Fruit fly (Drosophila melanogaster): ENCODE data around the gene CG12259.

Gene CG12259

DNA sequence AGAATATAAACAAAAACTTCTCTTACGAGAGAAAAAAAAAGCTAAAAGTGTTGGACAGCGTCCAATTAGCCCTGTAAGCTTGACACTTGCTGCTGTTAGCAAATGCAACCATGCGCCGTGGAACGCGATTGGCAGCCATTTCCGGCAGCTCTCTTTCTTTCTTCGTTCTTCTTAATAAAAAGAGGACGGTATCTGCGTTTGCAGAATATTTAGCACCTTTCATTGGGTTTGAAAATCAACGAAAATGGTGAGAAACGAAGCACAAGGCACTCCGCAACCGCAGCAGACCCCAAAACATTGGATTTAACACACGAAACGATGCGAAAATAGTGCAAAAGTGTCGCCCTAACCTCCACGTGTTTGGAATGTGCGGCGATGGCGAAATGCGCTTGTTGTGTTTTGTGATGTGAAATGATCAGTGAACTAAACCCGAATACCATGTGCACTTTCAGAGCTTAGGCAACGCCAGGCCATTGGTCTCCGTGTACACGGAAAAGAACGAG is 1.8 kb upstream of the CG12259 start, which contains the start of gene RpL4 (continued):
- TF ChIP-seq D19B (GFP tag; optimal IDR thresholded peaks at IDR 0.05) (peak; percentile 51), ro (GFP tag; IDR thresholded peaks at IDR 0.05) (no peak), sd (tag; optimal IDR thresholded peaks at IDR 0.05) (peak; percentile 83), bbx (GFP tag; IDR thresholded peaks at IDR 0.05; ENCODE audit: partially characterized antibody) (peak; percentile 27; the same call in 1 of the 2 replicates), kni (GFP tag; optimal IDR thresholded peaks at IDR 0.05) (peak; percentile 58), Optix (GFP tag; IDR thresholded peaks at IDR 0.05) (no peak), sens (GFP tag) (peak; percentile 97), CG33557 (GFP tag; optimal IDR thresholded peaks at IDR 0.05) (peak; percentile 86), Poxn (GFP tag; IDR thresholded peaks at IDR 0.05) (no peak), shn (GFP tag; optimal IDR thresholded peaks at IDR 0.05) (peak; percentile 77), Hmx (GFP tag; optimal IDR thresholded peaks at IDR 0.05) (peak; percentile 8), sc (optimal IDR thresholded peaks at IDR 0.05) (no peak), sc (GFP tag; optimal IDR thresholded peaks at IDR 0.05) (peak; percentile 88), ab (GFP tag; optimal IDR thresholded peaks at IDR 0.05) (peak; percentile 2), Mes4 (GFP tag; optimal IDR thresholded peaks at IDR 0.05) (peak; percentile 93), mam (GFP tag; optimal IDR thresholded peaks at IDR 0.05) (peak; percentile 65), az2 (GFP tag; optimal IDR thresholded peaks at IDR 0.05) (peak; percentile 78), HLH3B (GFP tag; IDR thresholded peaks at IDR 0.05) (peak; percentile 78), CG10462 (GFP tag; optimal IDR thresholded peaks at IDR 0.05) (peak; percentile 48), fru (optimal IDR thresholded peaks at IDR 0.05) (no peak), stwl (tag; optimal IDR thresholded peaks at IDR 0.05) (peak; percentile 69), D (optimal IDR thresholded peaks at IDR 0.05) (no peak), D (GFP tag; optimal IDR thresholded peaks at IDR 0.05) (peak; percentile 77), CG4617 (GFP tag; optimal IDR thresholded peaks at IDR 0.05; ENCODE audit: borderline replicate concordance) (peak; percentile 52), CG1647 (GFP tag; optimal IDR thresholded peaks at IDR 0.05) (peak; percentile 59), corto (GFP tag; optimal IDR thresholded peaks at IDR 0.05) (no peak), CG7745 (tag; optimal IDR thresholded peaks at IDR 0.05) (peak; percentile 31), Gsc (GFP tag; IDR thresholded peaks at IDR 0.05) (no peak), CG16813 (GFP tag; IDR thresholded peaks at IDR 0.05; ENCODE audit: partially characterized antibody) (no peak), CG17328 (GFP tag; IDR thresholded peaks at IDR 0.05) (peak; percentile 91), gcm (GFP tag; optimal IDR thresholded peaks at IDR 0.05) (peak; percentile 65), CG4707 (GFP tag; optimal IDR thresholded peaks at IDR 0.05) (peak; percentile 85), ttk (GFP tag; IDR thresholded peaks at IDR 0.05) (peak; percentile 70; the same call in 1 of the 2 replicates)

- TF ChIP-seq CG17385 (GFP tag; optimal IDR thresholded peaks at IDR 0.05) (peak; percentile 68), MESR4 (GFP tag; optimal IDR thresholded peaks at IDR 0.05) (peak; percentile 55), MBD-R2 (GFP tag; IDR thresholded peaks at IDR 0.05) (peak; percentile 64), Sry-β (GFP tag; optimal IDR thresholded peaks at IDR 0.05) (peak; percentile 89), CG34422 (GFP tag; IDR thresholded peaks at IDR 0.05) (0 out of 3 replicates have a peak, but pooled peaks have one; percentile 26), CG8765 (GFP tag; IDR thresholded peaks at IDR 0.05) (no peak), Asciz (GFP tag; optimal IDR thresholded peaks at IDR 0.05) (no peak)
Measured at dm6 chr3R:27921982-27922672, 1.2 kb upstream of the CG12259 start, which contains the start of gene BCAS2. Gene BCAS2, minus strand, starts transcription at chr3R:27922356.

Data from whole organism, embryonic.